Fruit fly (Drosophila melanogaster) whole organism, embryonic: ENCODE data around the gene tho2.

Source experiments
- Abd-B ChIP-seq: fragments of 200-800 bp; sonication (Bioruptor generic); optimal IDR thresholded peaks from 2 replicates; lab custom pipeline; 2018; ENCODE audit warnings: missing biosample characterization, mild to moderate bottlenecking, missing genetic modification characterization, moderate library complexity
- Awh ChIP-seq: fragments of 200-800 bp; sonication (Bioruptor generic); IDR thresholded peaks from 2 replicates; pipeline ENCODE4, ENCODE4 v1.3.6; 2022; ENCODE audit warnings: missing biosample characterization, missing genetic modification characterization
- B-H2 ChIP-seq: fragments of 200-800 bp; sonication (Bioruptor generic); optimal IDR thresholded peaks from 2 replicates; lab custom pipeline; 2018; ENCODE audit warnings: missing biosample characterization, mild to moderate bottlenecking, missing genetic modification characterization
- Bgb ChIP-seq: fragments of 200-800 bp; sonication (Bioruptor generic); IDR thresholded peaks from 2 replicates; pipeline ENCODE4 v1.3.6; 2022; ENCODE audit warnings: missing biosample characterization, missing genetic modification characterization; ENCODE audit not compliant: partially characterized antibody
- CG10543 ChIP-seq: fragments of 200-800 bp; sonication (Bioruptor generic); optimal IDR thresholded peaks from 3 replicates; lab custom pipeline; 2017; ENCODE audit warnings: missing biosample characterization, mild to moderate bottlenecking, missing genetic modification characterization, moderate library complexity
- CG11247 ChIP-seq: fragments of 200-800 bp; sonication (Bioruptor generic); IDR thresholded peaks from 2 replicates; pipeline ENCODE4 v1.3.6; 2022; ENCODE audit warnings: missing biosample characterization, missing genetic modification characterization
- CG12769 ChIP-seq: fragments of 200-800 bp; sonication (Bioruptor generic); optimal IDR thresholded peaks from 2 replicates; lab custom pipeline; 2019; ENCODE audit warnings: missing biosample characterization, mild to moderate bottlenecking, missing genetic modification characterization, moderate library complexity
- CG13123 ChIP-seq: fragments of 200-800 bp; sonication (Bioruptor generic); optimal IDR thresholded peaks from 2 replicates; lab custom pipeline; 2016; ENCODE audit warnings: missing biosample characterization, missing genetic modification characterization
- CG13894 ChIP-seq: fragments of 200-800 bp; sonication (Bioruptor generic); optimal IDR thresholded peaks from 3 replicates; lab custom pipeline; 2018; ENCODE audit warnings: missing biosample characterization, mild to moderate bottlenecking, missing genetic modification characterization, moderate library complexity
- CG1603 ChIP-seq: fragments of 200-800 bp; sonication (Bioruptor generic); optimal IDR thresholded peaks from 2 replicates; lab custom pipeline; 2019; ENCODE audit warnings: missing biosample characterization, mild to moderate bottlenecking, missing genetic modification characterization, moderate library complexity
- CG17912 ChIP-seq: fragments of 200-800 bp; sonication (Bioruptor generic); optimal IDR thresholded peaks from 2 replicates; lab custom pipeline; 2018; ENCODE audit warnings: missing biosample characterization, mild to moderate bottlenecking, missing genetic modification characterization
- CG18262 ChIP-seq: fragments of 200-800 bp; optimal IDR thresholded peaks from 3 replicates; lab custom pipeline; 2019; ENCODE audit warnings: missing biosample characterization, mild to moderate bottlenecking, missing genetic modification characterization, moderate library complexity
- CG31388 ChIP-seq: fragments of 200-800 bp; sonication (Bioruptor generic); optimal IDR thresholded peaks from 2 replicates; lab custom pipeline; 2016; ENCODE audit warnings: missing biosample characterization, missing genetic modification characterization
- CG3163 ChIP-seq: fragments of 200-800 bp; sonication (Bioruptor generic); optimal IDR thresholded peaks from 3 replicates; lab custom pipeline; 2016; ENCODE audit warnings: missing biosample characterization, missing genetic modification characterization
- CG4360 ChIP-seq: fragments of 200-800 bp; sonication (Bioruptor generic); IDR thresholded peaks from 2 replicates; pipeline ENCODE4 v1.3.6; 2022; ENCODE audit warnings: missing biosample characterization, missing genetic modification characterization
- CG4424 ChIP-seq: fragments of 200-800 bp; sonication (Bioruptor generic); optimal IDR thresholded peaks from 3 replicates; lab custom pipeline; 2016; ENCODE audit warnings: missing biosample characterization, missing genetic modification characterization
- CG7271 ChIP-seq: fragments of 200-800 bp; sonication (Bioruptor generic); optimal IDR thresholded peaks from 2 replicates; lab custom pipeline; 2018; ENCODE audit warnings: missing biosample characterization, mild to moderate bottlenecking, missing genetic modification characterization, moderate library complexity
- CG8290 ChIP-seq, 3 experiments: fragments of 200-800 bp; sonication (Bioruptor generic); optimal IDR thresholded peaks; 2 replicates each; lab custom pipeline; 2016 to 2019; ENCODE audit warnings: missing biosample characterization in 3 of 3, missing genetic modification characterization in 3 of 3, mild to moderate bottlenecking in 2 of 3, moderate library complexity in 1 of 3
- CG9727 ChIP-seq: fragments of 200-800 bp; sonication (Bioruptor generic); optimal IDR thresholded peaks from 3 replicates; lab custom pipeline; 2017; ENCODE audit warnings: missing biosample characterization, mild to moderate bottlenecking, missing genetic modification characterization
- D ChIP-seq, 2 experiments: fragments of 200-800 bp in 1 of 2; fragments of >200 bp in 1 of 2; sonication (Bioruptor generic) in 1 of 2; optimal IDR thresholded peaks; 2 replicates in 1 of 2; 3 replicates in 1 of 2; lab custom pipeline; 2017; ENCODE audit warnings: mild to moderate bottlenecking in 1 of 2, missing biosample characterization in 1 of 2, missing genetic modification characterization in 1 of 2, missing genetic modification reagents in 1 of 2
- Fer2 ChIP-seq: fragments of 200-800 bp; sonication (Bioruptor generic); optimal IDR thresholded peaks from 2 replicates; lab custom pipeline; 2018; ENCODE audit warnings: missing biosample characterization, mild to moderate bottlenecking, missing genetic modification characterization, moderate library complexity
- H15 ChIP-seq: fragments of 200-800 bp; sonication (Bioruptor generic); IDR thresholded peaks from 3 replicates; pipeline ENCODE4 v1.3.6; 2022; ENCODE audit warnings: missing biosample characterization, missing genetic modification characterization
- HLH4C ChIP-seq: fragments of 200-800 bp; sonication (Bioruptor generic); IDR thresholded peaks from 3 replicates; pipeline ENCODE4 v1.3.6; 2022; ENCODE audit warnings: missing biosample characterization, missing genetic modification characterization; ENCODE audit not compliant: partially characterized antibody
- Optix ChIP-seq: fragments of 200-800 bp; sonication (Bioruptor generic); IDR thresholded peaks from 3 replicates; pipeline ENCODE4 v1.3.6; 2022; ENCODE audit warnings: missing biosample characterization, missing genetic modification characterization
- Ptx1 ChIP-seq: fragments of 200-800 bp; sonication (Bioruptor generic); IDR thresholded peaks from 2 replicates; pipeline ENCODE4 v1.3.6; 2022; ENCODE audit warnings: missing biosample characterization, missing genetic modification characterization
- Six4 ChIP-seq: fragments of 200-800 bp; sonication (Bioruptor generic); optimal IDR thresholded peaks from 2 replicates; lab custom pipeline; 2016; ENCODE audit warnings: missing biosample characterization, missing genetic modification characterization
- Spps ChIP-seq: fragments of 200-800 bp; sonication (Bioruptor generic); optimal IDR thresholded peaks from 2 replicates; lab custom pipeline; 2018; ENCODE audit warnings: missing biosample characterization, mild to moderate bottlenecking, missing genetic modification characterization
- Vsx1 ChIP-seq: fragments of 200-800 bp; sonication (Bioruptor generic); optimal IDR thresholded peaks from 2 replicates; lab custom pipeline; 2017; ENCODE audit warnings: missing biosample characterization, mild to moderate bottlenecking, missing genetic modification characterization, missing genetic modification reagents
- aop ChIP-seq: fragments of 200-800 bp; sonication (Bioruptor generic); IDR thresholded peaks from 2 replicates; pipeline ENCODE4 v1.3.6; 2022; ENCODE audit warnings: missing biosample characterization, missing genetic modification characterization
- ara ChIP-seq: fragments of 200-800 bp; sonication (Bioruptor generic); IDR thresholded peaks from 2 replicates; pipeline ENCODE4 v1.3.6; 2022; ENCODE audit warnings: missing biosample characterization, missing genetic modification characterization
- crp ChIP-seq, 2 experiments: fragments of 200-800 bp; sonication (Bioruptor generic); optimal IDR thresholded peaks; 2 replicates in 1 of 2; 3 replicates in 1 of 2; lab custom pipeline; 2017; ENCODE audit warnings: missing biosample characterization in 2 of 2, missing genetic modification characterization in 2 of 2, mild to moderate bottlenecking in 1 of 2, moderate library complexity in 1 of 2
- cwo ChIP-seq: fragments of 200-800 bp; sonication (Bioruptor generic); optimal IDR thresholded peaks from 3 replicates; lab custom pipeline; 2017; ENCODE audit warnings: missing biosample characterization, missing genetic modification characterization, mild to moderate bottlenecking, moderate library complexity, missing genetic modification reagents
- fd96Cb ChIP-seq: fragments of 200-800 bp; sonication (Bioruptor generic); optimal IDR thresholded peaks from 2 replicates; lab custom pipeline; 2018; ENCODE audit warnings: missing biosample characterization, mild to moderate bottlenecking, missing genetic modification characterization, moderate library complexity
- ftz-f1 ChIP-seq: fragments of 200-800 bp; sonication (Bioruptor generic); optimal IDR thresholded peaks from 2 replicates; lab custom pipeline; 2016; ENCODE audit warnings: missing biosample characterization, missing genetic modification characterization
- gce ChIP-seq: fragments of 200-800 bp; sonication (Bioruptor generic); IDR thresholded peaks from 3 replicates; pipeline ENCODE4 v1.3.6; 2022; ENCODE audit warnings: missing biosample characterization, missing genetic modification characterization
- gro ChIP-seq: fragments of 200-800 bp; sonication (Bioruptor generic); optimal IDR thresholded peaks from 2 replicates; lab custom pipeline; 2016; ENCODE audit warnings: missing biosample characterization, missing genetic modification characterization
- gsb-n ChIP-seq: fragments of 200-800 bp; sonication (Bioruptor generic); optimal IDR thresholded peaks from 3 replicates; lab custom pipeline; 2018; ENCODE audit warnings: missing biosample characterization, mild to moderate bottlenecking, missing genetic modification characterization
- gt ChIP-seq: fragments of 200-800 bp; sonication (Bioruptor generic); IDR thresholded peaks from 2 replicates; pipeline ENCODE4 v1.3.6; 2022; ENCODE audit warnings: missing biosample characterization, missing genetic modification characterization
- her ChIP-seq: fragments of 200-800 bp; sonication (Bioruptor generic); optimal IDR thresholded peaks from 2 replicates; lab custom pipeline; 2016; ENCODE audit warnings: missing biosample characterization, missing genetic modification characterization
- hkb ChIP-seq, 2 experiments: fragments of 200-800 bp in 1 of 2; fragments of >200 bp in 1 of 2; sonication (Bioruptor generic) in 1 of 2; IDR thresholded peaks in 1 of 2; optimal IDR thresholded peaks in 1 of 2; 2 replicates each; pipeline versions ENCODE4 v1.3.6 to Lab custom; 2017 to 2022; ENCODE audit warnings: missing biosample characterization in 1 of 2, missing genetic modification characterization in 1 of 2
- klu ChIP-seq: fragments of 200-800 bp; sonication (Bioruptor generic); IDR thresholded peaks from 2 replicates; pipeline ENCODE4 v1.3.6; 2022; ENCODE audit warnings: missing biosample characterization, missing genetic modification characterization
- lmd ChIP-seq: fragments of 200-800 bp; sonication (Bioruptor generic); IDR thresholded peaks from 2 replicates; pipeline ENCODE4 v1.3.6; 2022; ENCODE audit warnings: missing biosample characterization, missing genetic modification characterization
- onecut ChIP-seq: fragments of 200-800 bp; sonication (Bioruptor generic); IDR thresholded peaks from 2 replicates; pipeline ENCODE4 v1.3.6; 2022; ENCODE audit warnings: missing biosample characterization, missing genetic modification characterization
- repo ChIP-seq: fragments of 200-800 bp; sonication (Bioruptor generic); optimal IDR thresholded peaks from 2 replicates; lab custom pipeline; 2016; ENCODE audit warnings: missing biosample characterization, missing genetic modification characterization
- sob ChIP-seq: fragments of 200-800 bp; sonication (Bioruptor generic); IDR thresholded peaks from 2 replicates; pipeline ENCODE4 v1.3.6; 2022; ENCODE audit warnings: missing biosample characterization, missing genetic modification characterization
- sqz ChIP-seq: fragments of 200-800 bp; sonication (Bioruptor generic); optimal IDR thresholded peaks from 3 replicates; lab custom pipeline; 2018; ENCODE audit warnings: missing biosample characterization, mild to moderate bottlenecking, missing genetic modification characterization
- sug ChIP-seq: fragments of 200-800 bp; optimal IDR thresholded peaks from 2 replicates; lab custom pipeline; 2019; ENCODE audit warnings: missing biosample characterization, mild to moderate bottlenecking, missing genetic modification characterization, moderate library complexity
- usp ChIP-seq: fragments of >200 bp; optimal IDR thresholded peaks from 2 replicates; lab custom pipeline; 2017; ENCODE audit warnings: missing biosample characterization, missing genetic modification characterization
- wor ChIP-seq: fragments of 200-800 bp; sonication (Bioruptor generic); IDR thresholded peaks from 2 replicates; pipeline ENCODE4 v1.3.6; 2022; ENCODE audit warnings: missing biosample characterization, missing genetic modification characterization
- zen2 ChIP-seq: fragments of 200-800 bp; sonication (Bioruptor generic); IDR thresholded peaks from 3 replicates; pipeline ENCODE4 v1.3.6; 2022; ENCODE audit warnings: missing biosample characterization, missing genetic modification characterization; ENCODE audit not compliant: partially characterized antibody

tho2 gene

dm6 chr2L:2165864-2166263 lies 20.9 kb upstream of the tho2 start (continued):
- TF ChIP-seq hkb (optimal IDR thresholded peaks at IDR 0.05; lab: Kevin White, UChicago): no peak
- TF ChIP-seq hkb (GFP tag; IDR thresholded peaks at IDR 0.05; lab: Robert Waterston, UW): no peak
- TF ChIP-seq onecut: no peak
- TF ChIP-seq CG12769: peak; percentile 79
- TF ChIP-seq Abd-B (GFP tag; lab: Kevin White, UChicago): no peak
- TF ChIP-seq CG10543: peak; percentile 83
- no peak for TF ChIP-seq Optix (GFP tag; lab: Robert Waterston, UW)
- no peak for TF ChIP-seq CG3163
- no peak for TF ChIP-seq crp (GFP tag; optimal IDR thresholded peaks at IDR 0.05; lab: Kevin White, UChicago)
- no peak for TF ChIP-seq D (optimal IDR thresholded peaks at IDR 0.05; lab: Kevin White, UChicago)
- TF ChIP-seq D (GFP tag; optimal IDR thresholded peaks at IDR 0.05; lab: Kevin White, UChicago): no peak
- no peak for TF ChIP-seq Awh (GFP tag; lab: Robert Waterston, UW)
- TF ChIP-seq sqz: peak; percentile 61
- TF ChIP-seq gce (GFP tag; lab: Robert Waterston, UW): no peak
- TF ChIP-seq lmd: no peak
- TF ChIP-seq gt (GFP tag; lab: Robert Waterston, UW): no peak
- TF ChIP-seq H15: no peak
- no peak for TF ChIP-seq her (GFP tag; lab: Kevin White, UChicago)
- TF ChIP-seq fd96Cb (tag; lab: Kevin White, UChicago): no peak
- TF ChIP-seq CG8290 (GFP tag; optimal IDR thresholded peaks at IDR 0.05; lab: Kevin White, UChicago): no peak
- TF ChIP-seq CG8290 (tag; optimal IDR thresholded peaks at IDR 0.05; lab: Kevin White, UChicago): peak in 1 of 2 experiments; percentile 9
- peak; percentile 89 for TF ChIP-seq cwo
- TF ChIP-seq Vsx1 (GFP tag; lab: Kevin White, UChicago): no peak
- no peak for TF ChIP-seq Ptx1 (GFP tag; lab: Robert Waterston, UW)
- TF ChIP-seq CG11247 (GFP tag; lab: Robert Waterston, UW): no peak
- TF ChIP-seq wor (GFP tag; lab: Robert Waterston, UW): no peak
- peak; percentile 56 for TF ChIP-seq sug (tag; lab: Kevin White, UChicago)
- no peak for TF ChIP-seq zen2 (GFP tag; lab: Robert Waterston, UW)
- no peak for TF ChIP-seq repo (GFP tag; lab: Kevin White, UChicago)
- TF ChIP-seq CG4360 (GFP tag; lab: Robert Waterston, UW): peak; percentile 32; the same call in 1 of the 2 replicates
- TF ChIP-seq CG13123 (GFP tag; lab: Kevin White, UChicago): no peak
- TF ChIP-seq klu (GFP tag; lab: Robert Waterston, UW): no peak
- TF ChIP-seq CG1603 (tag; lab: Kevin White, UChicago): no peak
- no peak for TF ChIP-seq sob (GFP tag; lab: Robert Waterston, UW)
- TF ChIP-seq Six4 (GFP tag; lab: Kevin White, UChicago): no peak
- TF ChIP-seq Fer2 (tag; lab: Kevin White, UChicago): no peak
- TF ChIP-seq CG7271 (tag; lab: Kevin White, UChicago): no peak
- TF ChIP-seq CG13894 (tag; lab: Kevin White, UChicago): peak; percentile 82
- no peak for TF ChIP-seq usp (GFP tag; lab: Kevin White, UChicago)
- peak; percentile 40 for TF ChIP-seq gsb-n (tag; lab: Kevin White, UChicago)
- TF ChIP-seq CG9727: no peak
- peak; percentile 21; the same call in 1 of the 2 replicates for TF ChIP-seq Bgb (GFP tag; lab: Robert Waterston, UW)
- TF ChIP-seq CG18262: no peak
- peak; percentile 7 for TF ChIP-seq ftz-f1
- peak; percentile 34 for TF ChIP-seq gro
- peak; percentile 33; the same call in 1 of the 2 replicates for TF ChIP-seq aop (GFP tag; lab: Robert Waterston, UW)
- TF ChIP-seq B-H2 (GFP tag; lab: Kevin White, UChicago): peak; percentile 42
- no peak for TF ChIP-seq CG17912 (GFP tag; lab: Kevin White, UChicago)
- TF ChIP-seq Spps (tag; lab: Kevin White, UChicago): no peak
- no peak for TF ChIP-seq CG31388 (GFP tag; lab: Kevin White, UChicago)
- no peak for TF ChIP-seq HLH4C (GFP tag; lab: Robert Waterston, UW)
- no peak for TF ChIP-seq ara (GFP tag; lab: Robert Waterston, UW)
- TF ChIP-seq CG4424 (GFP tag; lab: Kevin White, UChicago): no peak
